Worm (Caenorhabditis elegans) whole organism, L4/young adult: ENCODE measurements around the gene T05C1.3.

ENCODE experiments used
- W03F9.2 ChIP-seq: fragments of 150-350 bp; optimal IDR thresholded peaks from 2 replicates; lab custom pipeline; 2014; ENCODE audit warnings: missing biosample characterization, missing genetic modification characterization
- dao-5 ChIP-seq: sonication (generic microtip); optimal IDR thresholded peaks from 2 replicates; lab custom pipeline; 2016; ENCODE audit warnings: missing genotype, missing genetic modification characterization, moderate library complexity, missing compliant biosample characterization
- him-1 ChIP-seq: sonication (generic microtip); optimal IDR thresholded peaks from 2 replicates; lab custom pipeline; 2016; ENCODE audit warnings: missing genotype, missing genetic modification reagents, missing genetic modification characterization, missing compliant biosample characterization

ce11 chrII:4511911-4512310, 22.7 kb upstream of the T05C1.3 start, which contains the start of gene cyp-23A1:
- TF ChIP-seq him-1 (tag; lab: Kevin White, UChicago) (no peak), dao-5 (tag; lab: Kevin White, UChicago) (no peak), W03F9.2 (tag; lab: Kevin White, UChicago) (no peak)
